Fruit fly (Drosophila melanogaster) whole organism, embryonic: Measurements from ENCODE around the gene dbe.
"Not testable (repeated sequence)": the region's sequence is repeated elsewhere in the genome, so short reads cannot be mapped to it uniquely, and the experiment has no call there.

ENCODE experiments used
- Atf-2 ChIP-seq: fragments of 200-800 bp; sonication (Bioruptor generic); optimal IDR thresholded peaks from 2 replicates; lab custom pipeline; 2016; ENCODE audit warnings: missing biosample characterization, missing genetic modification characterization
- Bdp1 ChIP-seq: fragments of 200-800 bp; sonication (Bioruptor generic); optimal IDR thresholded peaks from 3 replicates; lab custom pipeline; 2016; ENCODE audit warnings: missing biosample characterization, missing genetic modification characterization
- CG1603 ChIP-seq: fragments of 200-800 bp; sonication (Bioruptor generic); optimal IDR thresholded peaks from 2 replicates; lab custom pipeline; 2019; ENCODE audit warnings: missing biosample characterization, mild to moderate bottlenecking, missing genetic modification characterization, moderate library complexity
- CG17328 ChIP-seq: fragments of 200-800 bp; sonication (Bioruptor generic); IDR thresholded peaks from 2 replicates; pipeline ENCODE4 v1.3.6; 2022; ENCODE audit warnings: missing biosample characterization, missing genetic modification characterization
- CG2202 ChIP-seq: fragments of 200-800 bp; sonication (Bioruptor generic); optimal IDR thresholded peaks from 2 replicates; lab custom pipeline; 2018; ENCODE audit warnings: missing biosample characterization, mild to moderate bottlenecking, missing genetic modification characterization
- CG2678 ChIP-seq: fragments of 200-800 bp; sonication (Bioruptor generic); optimal IDR thresholded peaks from 3 replicates; lab custom pipeline; 2019; ENCODE audit warnings: missing biosample characterization, mild to moderate bottlenecking, missing genetic modification characterization, moderate library complexity
- CG33557 ChIP-seq: fragments of 200-800 bp; sonication (Bioruptor generic); optimal IDR thresholded peaks from 2 replicates; lab custom pipeline; 2019; ENCODE audit warnings: missing biosample characterization, mild to moderate bottlenecking, missing genetic modification characterization, moderate library complexity
- CG3407 ChIP-seq: fragments of 200-800 bp; sonication (Bioruptor generic); optimal IDR thresholded peaks from 2 replicates; lab custom pipeline; 2018; ENCODE audit warnings: missing biosample characterization, mild to moderate bottlenecking, missing genetic modification characterization
- CG34422 ChIP-seq: fragments of 200-800 bp; sonication (Bioruptor generic); IDR thresholded peaks from 3 replicates; pipeline ENCODE4 v1.3.6; 2022; ENCODE audit warnings: missing biosample characterization, missing genetic modification characterization
- CG4730 ChIP-seq: fragments of 200-800 bp; sonication (Bioruptor generic); IDR thresholded peaks from 2 replicates; pipeline ENCODE4 v1.3.6; 2022; ENCODE audit warnings: missing biosample characterization, missing genetic modification characterization
- CG8924 ChIP-seq: fragments of 200-800 bp; optimal IDR thresholded peaks from 3 replicates; lab custom pipeline; 2019; ENCODE audit warnings: missing biosample characterization, mild to moderate bottlenecking, missing genetic modification characterization, moderate library complexity
- CoRest ChIP-seq: fragments of 200-800 bp; sonication (Bioruptor generic); optimal IDR thresholded peaks from 3 replicates; lab custom pipeline; 2018; ENCODE audit warnings: missing biosample characterization, mild to moderate bottlenecking, missing genetic modification characterization, moderate library complexity
- D ChIP-seq, 2 experiments: fragments of 200-800 bp in 1 of 2; fragments of >200 bp in 1 of 2; sonication (Bioruptor generic) in 1 of 2; optimal IDR thresholded peaks; 2 replicates in 1 of 2; 3 replicates in 1 of 2; lab custom pipeline; 2017; ENCODE audit warnings: mild to moderate bottlenecking in 1 of 2, missing biosample characterization in 1 of 2, missing genetic modification characterization in 1 of 2, missing genetic modification reagents in 1 of 2
- E2f1 ChIP-seq: fragments of 200-800 bp; sonication (Bioruptor generic); IDR thresholded peaks from 2 replicates; pipeline ENCODE4 v1.3.6; 2022; ENCODE audit warnings: missing biosample characterization, missing genetic modification characterization
- HLH54F ChIP-seq: fragments of 200-800 bp; sonication (Bioruptor generic); optimal IDR thresholded peaks from 3 replicates; lab custom pipeline; 2016; ENCODE audit warnings: missing biosample characterization, missing genetic modification characterization
- Jarid2 ChIP-seq: fragments of 200-800 bp; sonication (Bioruptor generic); optimal IDR thresholded peaks from 3 replicates; lab custom pipeline; 2017; ENCODE audit warnings: mild to moderate bottlenecking, missing biosample characterization, missing genetic modification reagents, missing genetic modification characterization
- MTF-1 ChIP-seq: fragments of 200-800 bp; sonication (Bioruptor generic); optimal IDR thresholded peaks from 2 replicates; lab custom pipeline; 2018; ENCODE audit warnings: missing biosample characterization, mild to moderate bottlenecking, missing genetic modification characterization, borderline replicate concordance
- Mad ChIP-seq: fragments of 200-800 bp; sonication (Bioruptor generic); optimal IDR thresholded peaks from 2 replicates; lab custom pipeline; 2016; ENCODE audit warnings: missing biosample characterization, missing genetic modification characterization
- Med ChIP-seq: fragments of 200-800 bp; sonication (Bioruptor generic); peaks from one replicate; lab custom pipeline; 2016; ENCODE audit warnings: missing biosample characterization, missing genetic modification characterization, mild to moderate bottlenecking, inconsistent platforms, moderate library complexity
- NC2α ChIP-seq: fragments of 200-800 bp; sonication (Bioruptor generic); optimal IDR thresholded peaks from 2 replicates; lab custom pipeline; 2016; ENCODE audit warnings: missing biosample characterization, missing genetic modification characterization
- Neu2 ChIP-seq: fragments of 200-800 bp; sonication (Bioruptor generic); optimal IDR thresholded peaks from 3 replicates; lab custom pipeline; 2016; ENCODE audit warnings: missing biosample characterization, missing genetic modification characterization, borderline replicate concordance
- Opbp ChIP-seq: fragments of 200-800 bp; sonication (Bioruptor generic); IDR thresholded peaks from 3 replicates; pipeline ENCODE4 v1.3.6; 2022; ENCODE audit warnings: missing biosample characterization, missing genetic modification characterization; ENCODE audit not compliant: partially characterized antibody
- Ssrp ChIP-seq: fragments of 200-800 bp; sonication (Bioruptor generic); optimal IDR thresholded peaks from 2 replicates; lab custom pipeline; 2018; ENCODE audit warnings: missing biosample characterization, mild to moderate bottlenecking, missing genetic modification characterization, moderate library complexity
- amos ChIP-seq: fragments of 200-800 bp; sonication (Bioruptor generic); IDR thresholded peaks from 2 replicates; pipeline ENCODE4 v1.3.6; 2022; ENCODE audit warnings: missing biosample characterization, missing genetic modification characterization; ENCODE audit not compliant: partially characterized antibody
- ara ChIP-seq: fragments of 200-800 bp; sonication (Bioruptor generic); IDR thresholded peaks from 2 replicates; pipeline ENCODE4 v1.3.6; 2022; ENCODE audit warnings: missing biosample characterization, missing genetic modification characterization
- ase ChIP-seq: fragments of 200-800 bp; sonication (Bioruptor generic); IDR thresholded peaks from 3 replicates; pipeline ENCODE4 v1.3.6; 2022; ENCODE audit warnings: missing biosample characterization, missing genetic modification characterization
- bab2 ChIP-seq: fragments of 200-800 bp; sonication (Bioruptor generic); optimal IDR thresholded peaks from 2 replicates; lab custom pipeline; 2016; ENCODE audit warnings: missing biosample characterization, missing genetic modification characterization
- bsh ChIP-seq, 2 experiments: fragments of 200-800 bp; sonication (Bioruptor generic); optimal IDR thresholded peaks; 2 replicates each; lab custom pipeline; 2017 to 2018; ENCODE audit warnings: mild to moderate bottlenecking in 2 of 2, missing biosample characterization in 2 of 2, missing genetic modification characterization in 2 of 2, moderate library complexity in 1 of 2
- btn ChIP-seq: fragments of 200-800 bp; sonication (Bioruptor generic); optimal IDR thresholded peaks from 2 replicates; lab custom pipeline; 2016; ENCODE audit warnings: missing biosample characterization, missing genetic modification characterization
- chif ChIP-seq, 2 experiments: fragments of 200-800 bp; sonication (Bioruptor generic); optimal IDR thresholded peaks; 3 replicates each; lab custom pipeline; 2016; ENCODE audit warnings: missing biosample characterization in 2 of 2, missing genetic modification characterization in 2 of 2
- chm ChIP-seq: fragments of 200-800 bp; sonication (Bioruptor generic); IDR thresholded peaks from 2 replicates; pipeline ENCODE4 v1.3.6; 2022; ENCODE audit warnings: missing biosample characterization, missing genetic modification characterization
- chn ChIP-seq: fragments of 200-800 bp; sonication (Bioruptor generic); optimal IDR thresholded peaks from 2 replicates; lab custom pipeline; 2016; ENCODE audit warnings: missing biosample characterization, missing genetic modification characterization
- ci ChIP-seq: fragments of 200-800 bp; sonication (Bioruptor generic); IDR thresholded peaks from 3 replicates; pipeline ENCODE4 v1.3.6; 2022; ENCODE audit warnings: missing biosample characterization, missing genetic modification characterization
- dpn ChIP-seq, 2 experiments: fragments of 200-800 bp; sonication (Bioruptor generic); optimal IDR thresholded peaks; 3 replicates each; lab custom pipeline; 2016; ENCODE audit warnings: missing biosample characterization in 2 of 2, missing genetic modification characterization in 2 of 2
- fd102C ChIP-seq: fragments of 200-800 bp; sonication (Bioruptor generic); optimal IDR thresholded peaks from 2 replicates; lab custom pipeline; 2018; ENCODE audit warnings: missing biosample characterization, mild to moderate bottlenecking, missing genetic modification characterization, moderate library complexity
- grau ChIP-seq: fragments of 200-800 bp; optimal IDR thresholded peaks from 3 replicates; lab custom pipeline; 2019; ENCODE audit warnings: missing biosample characterization, mild to moderate bottlenecking, missing genetic modification characterization, moderate library complexity
- her ChIP-seq: fragments of 200-800 bp; sonication (Bioruptor generic); optimal IDR thresholded peaks from 2 replicates; lab custom pipeline; 2016; ENCODE audit warnings: missing biosample characterization, missing genetic modification characterization
- insv ChIP-seq, 2 experiments: fragments of 200-800 bp; sonication (Bioruptor generic); optimal IDR thresholded peaks; 3 replicates each; lab custom pipeline; 2016 to 2018; ENCODE audit warnings: missing biosample characterization in 2 of 2, missing genetic modification characterization in 2 of 2
- kni ChIP-seq: fragments of 200-800 bp; sonication (Bioruptor generic); optimal IDR thresholded peaks from 3 replicates; lab custom pipeline; 2017; ENCODE audit warnings: mild to moderate bottlenecking, missing biosample characterization, missing genetic modification reagents, missing genetic modification characterization
- knrl ChIP-seq: fragments of 200-800 bp; sonication (Bioruptor generic); IDR thresholded peaks from 3 replicates; pipeline ENCODE4 v1.3.6; 2022; ENCODE audit warnings: missing biosample characterization, missing genetic modification characterization; ENCODE audit not compliant: partially characterized antibody
- mld ChIP-seq: fragments of 200-800 bp; sonication (Bioruptor generic); IDR thresholded peaks from 3 replicates; pipeline ENCODE4 v1.3.6; 2022; ENCODE audit warnings: missing biosample characterization, missing genetic modification characterization; ENCODE audit not compliant: partially characterized antibody
- nerfin-1 ChIP-seq: fragments of 200-800 bp; sonication (Bioruptor generic); optimal IDR thresholded peaks from 3 replicates; lab custom pipeline; 2019; ENCODE audit warnings: missing biosample characterization, mild to moderate bottlenecking, missing genetic modification characterization, moderate library complexity
- nmo ChIP-seq: fragments of 200-800 bp; sonication (Bioruptor generic); optimal IDR thresholded peaks from 2 replicates; lab custom pipeline; 2018; ENCODE audit warnings: missing biosample characterization, mild to moderate bottlenecking, missing genetic modification characterization, moderate library complexity
- onecut ChIP-seq: fragments of 200-800 bp; sonication (Bioruptor generic); IDR thresholded peaks from 2 replicates; pipeline ENCODE4 v1.3.6; 2022; ENCODE audit warnings: missing biosample characterization, missing genetic modification characterization
- phol ChIP-seq: fragments of 200-800 bp; sonication (Bioruptor generic); optimal IDR thresholded peaks from 3 replicates; lab custom pipeline; 2018; ENCODE audit warnings: missing biosample characterization, mild to moderate bottlenecking, missing genetic modification characterization, moderate library complexity
- sens ChIP-seq: fragments of 200-800 bp; sonication (Bioruptor generic); peaks from one replicate; lab custom pipeline; 2016; ENCODE audit warnings: missing biosample characterization, missing genetic modification characterization
- ssp ChIP-seq: fragments of 200-800 bp; sonication (Bioruptor generic); IDR thresholded peaks from 2 replicates; pipeline ENCODE4 v1.3.6; 2022; ENCODE audit warnings: missing biosample characterization, missing genetic modification characterization
- stwl ChIP-seq: fragments of 200-800 bp; sonication (Bioruptor generic); optimal IDR thresholded peaks from 3 replicates; lab custom pipeline; 2018; ENCODE audit warnings: missing biosample characterization, mild to moderate bottlenecking, missing genetic modification characterization, moderate library complexity

The dbe gene

dm6 chr2L:901363-901762 is 31.7 kb upstream of the dbe start (continued):
- TF ChIP-seq MTF-1 (GFP tag; lab: Kevin White, UChicago), result peak; percentile 1
- TF ChIP-seq CG8924 (tag; lab: Kevin White, UChicago), result peak; percentile 3
- peak; percentile 61 for TF ChIP-seq nmo (GFP tag; lab: Kevin White, UChicago)
- peak; percentile 20 for TF ChIP-seq CoRest (tag; lab: Kevin White, UChicago)
- peak; percentile 72 for TF ChIP-seq CG33557
- TF ChIP-seq Opbp (GFP tag; lab: Robert Waterston, UW), result peak; percentile 57; the same call in 1 of the 3 replicates
- peak; percentile 49 for TF ChIP-seq Jarid2 (GFP tag; lab: Kevin White, UChicago)
- TF ChIP-seq Atf-2 (GFP tag; lab: Kevin White, UChicago), result peak; percentile 31
- TF ChIP-seq bsh (GFP tag; optimal IDR thresholded peaks at IDR 0.05; lab: Kevin White, UChicago), result peak in 1 of 2 experiments; percentile 62
- TF ChIP-seq CG2678 (tag; lab: Kevin White, UChicago), result peak; percentile 24
- TF ChIP-seq ssp (GFP tag; lab: Robert Waterston, UW), result 0 out of 2 replicates have a peak, but pooled peaks have one; percentile 15
- TF ChIP-seq E2f1, result peak; percentile 34; the same call in 1 of the 2 replicates
- TF ChIP-seq grau (tag; lab: Kevin White, UChicago), result peak; percentile 17
- not testable (repeated sequence) for TF ChIP-seq D (optimal IDR thresholded peaks at IDR 0.05; lab: Kevin White, UChicago)
- TF ChIP-seq D (GFP tag; optimal IDR thresholded peaks at IDR 0.05; lab: Kevin White, UChicago), result peak; percentile 18
- TF ChIP-seq btn (GFP tag; lab: Kevin White, UChicago), result peak; percentile 54
- TF ChIP-seq CG34422 (GFP tag; lab: Robert Waterston, UW), result peak; percentile 49; the same call in 1 of the 3 replicates
- TF ChIP-seq Ssrp (tag; lab: Kevin White, UChicago), result peak; percentile 10
- TF ChIP-seq phol (tag; lab: Kevin White, UChicago), result peak; percentile 17
- peak; percentile 33 for TF ChIP-seq kni (GFP tag; lab: Kevin White, UChicago)
- TF ChIP-seq NC2α (GFP tag; lab: Kevin White, UChicago), result peak; percentile 24
- 0 out of 3 replicates have a peak, but pooled peaks have one; percentile 25 for TF ChIP-seq ase (GFP tag; lab: Robert Waterston, UW)
- TF ChIP-seq nerfin-1, result peak; percentile 16
- 0 out of 2 replicates have a peak, but pooled peaks have one; percentile 28 for TF ChIP-seq CG4730 (GFP tag; lab: Robert Waterston, UW)
- TF ChIP-seq CG2202, result peak; percentile 2
- peak; percentile 37 for TF ChIP-seq Neu2 (GFP tag; lab: Kevin White, UChicago)
- TF ChIP-seq HLH54F (GFP tag; lab: Kevin White, UChicago), result peak; percentile 3
- TF ChIP-seq Med (GFP tag; lab: Kevin White, UChicago), result peak; percentile 90
- peak; percentile 32 for TF ChIP-seq chn (GFP tag; lab: Kevin White, UChicago)
- peak; percentile 17 for TF ChIP-seq Bdp1 (GFP tag; lab: Kevin White, UChicago)
- peak; percentile 51 for TF ChIP-seq CG1603 (tag; lab: Kevin White, UChicago)
- 0 out of 3 replicates have a peak, but pooled peaks have one; percentile 27 for TF ChIP-seq mld
- peak in 1 of 2 experiments; percentile 40 for TF ChIP-seq dpn (GFP tag; optimal IDR thresholded peaks at IDR 0.05; lab: Kevin White, UChicago)
- peak; percentile 63 for TF ChIP-seq ci (GFP tag; lab: Robert Waterston, UW)
- TF ChIP-seq insv (GFP tag; optimal IDR thresholded peaks at IDR 0.05; lab: Kevin White, UChicago), result peak in 1 of 2 experiments; percentile 9
- peak; percentile 30; the same call in 1 of the 2 replicates for TF ChIP-seq onecut (GFP tag; lab: Robert Waterston, UW)
- TF ChIP-seq ara (GFP tag; lab: Robert Waterston, UW), result peak; percentile 25; the same call in 1 of the 2 replicates
- TF ChIP-seq stwl (tag; lab: Kevin White, UChicago), result peak; percentile 1
- TF ChIP-seq Mad, result peak; percentile 20
- TF ChIP-seq chif (GFP tag; optimal IDR thresholded peaks at IDR 0.05; lab: Kevin White, UChicago), result peak; percentile 19 to 43
- TF ChIP-seq chm (GFP tag; lab: Robert Waterston, UW), result peak; percentile 75; the same call in 1 of the 2 replicates
- TF ChIP-seq knrl (GFP tag; lab: Robert Waterston, UW), result peak; percentile 64; the same call in 1 of the 3 replicates
- TF ChIP-seq her (GFP tag; lab: Kevin White, UChicago), result peak; percentile 23
- peak; percentile 34 for TF ChIP-seq CG3407 (GFP tag; lab: Kevin White, UChicago)
- peak; percentile 63 for TF ChIP-seq CG17328 (GFP tag; lab: Robert Waterston, UW)
- TF ChIP-seq fd102C (GFP tag; lab: Kevin White, UChicago), result peak; percentile 36
- TF ChIP-seq bab2, result peak; percentile 30
- TF ChIP-seq sens (GFP tag; lab: Kevin White, UChicago), result peak; percentile 89
- peak; percentile 53; the same call in 1 of the 2 replicates for TF ChIP-seq amos
